Worm (Caenorhabditis elegans): ENCODE data around the gene nonu-1.

nonu-1 gene

DNA sequence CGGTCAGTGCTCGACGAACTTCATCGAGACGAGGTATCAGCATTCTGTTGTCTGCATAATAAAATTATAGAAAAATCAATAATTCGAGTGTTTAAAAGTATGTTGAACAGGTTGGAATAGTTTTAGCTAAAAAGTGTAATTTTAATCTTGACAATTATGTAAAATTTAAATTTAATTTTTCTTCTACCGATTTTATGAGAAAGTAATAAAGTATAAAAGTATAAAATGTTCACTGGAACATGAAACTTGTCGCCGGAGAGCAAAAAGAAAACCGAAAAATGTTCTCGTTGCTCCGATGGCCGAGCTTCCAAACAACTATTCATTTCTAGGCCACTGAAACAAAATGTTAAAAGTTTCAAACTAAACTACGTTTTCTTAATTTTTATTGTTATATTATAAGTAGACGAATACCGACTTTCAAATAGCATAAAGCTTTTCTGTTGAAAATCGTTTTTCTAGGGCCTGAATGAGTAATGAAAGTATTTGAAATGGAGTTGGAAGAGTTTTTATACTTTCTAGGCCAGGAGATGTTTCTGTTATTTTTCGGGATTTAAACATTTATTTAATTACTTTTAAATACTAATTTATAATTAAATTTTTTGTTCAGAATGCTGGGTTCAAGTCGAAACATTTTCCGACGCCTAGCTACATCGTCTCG, 12.2 kb upstream of the nonu-1 start, which contains the start of the genes C35D10.10 and C35D10.5:
TSS of gene C35D10.10 (minus strand) at position 51 of the 658 bp plus-strand sequence.
TSS of gene C35D10.5 (plus strand) at position 608 of the 658 bp plus-strand sequence.
- TF ChIP-seq unc-62 (GFP tag; optimal IDR thresholded peaks at IDR 0.05): no peak

- TF ChIP-seq unc-62 (GFP tag; optimal IDR thresholded peaks at IDR 0.05): no peak
Measured at ce11 chrIII:4859039-4859438, 9.3 kb upstream of the nonu-1 start, which contains the start of gene C35D10.6. C35D10.6 (plus strand) TSS chrIII:4859339.

DNA sequence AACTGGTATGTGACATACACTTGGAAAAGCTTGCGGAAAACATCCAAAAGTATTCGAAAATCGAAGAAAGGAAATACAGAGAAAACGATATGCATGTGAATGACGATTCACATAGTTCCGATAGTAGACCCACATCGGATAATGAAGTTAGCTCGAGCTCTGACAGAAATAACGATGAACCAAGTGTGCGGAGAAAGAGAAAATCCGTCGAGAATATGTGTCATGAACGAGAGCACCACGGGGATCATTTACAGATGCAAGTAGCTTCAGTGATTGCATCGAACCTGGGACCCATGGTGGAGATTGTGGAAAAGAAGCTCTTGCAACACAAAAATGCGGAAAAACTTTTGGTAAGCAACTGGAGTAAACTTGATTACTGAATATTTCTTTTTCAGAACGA, 7.3 kb upstream of the nonu-1 start:
- no peak for TF ChIP-seq unc-62 (GFP tag; optimal IDR thresholded peaks at IDR 0.05)

DNA sequence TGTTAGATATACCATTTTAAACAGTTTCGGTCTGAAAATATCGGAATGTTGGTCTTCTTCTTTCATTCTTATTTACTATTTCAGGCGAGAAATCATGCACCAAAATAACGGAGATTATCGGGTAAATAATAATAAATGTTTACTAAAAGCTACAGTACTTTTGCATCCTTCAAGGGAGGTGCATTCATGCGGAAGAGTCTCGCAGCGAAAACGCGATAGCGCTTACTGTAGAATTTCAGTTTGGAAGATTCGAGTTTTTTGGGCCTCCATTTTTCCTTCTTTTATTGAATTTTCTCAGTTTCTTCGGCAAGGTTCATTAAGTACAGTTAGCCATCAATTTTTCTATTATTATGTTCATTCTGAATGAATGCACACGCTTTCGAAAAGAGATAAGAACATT, 6.4 kb upstream of the nonu-1 start, which contains the start of gene C35D10.7:
TSS of gene C35D10.7 (plus strand) at position 85 of the 400 bp plus-strand sequence.
- no peak for TF ChIP-seq unc-62 (GFP tag; optimal IDR thresholded peaks at IDR 0.05)

DNA sequence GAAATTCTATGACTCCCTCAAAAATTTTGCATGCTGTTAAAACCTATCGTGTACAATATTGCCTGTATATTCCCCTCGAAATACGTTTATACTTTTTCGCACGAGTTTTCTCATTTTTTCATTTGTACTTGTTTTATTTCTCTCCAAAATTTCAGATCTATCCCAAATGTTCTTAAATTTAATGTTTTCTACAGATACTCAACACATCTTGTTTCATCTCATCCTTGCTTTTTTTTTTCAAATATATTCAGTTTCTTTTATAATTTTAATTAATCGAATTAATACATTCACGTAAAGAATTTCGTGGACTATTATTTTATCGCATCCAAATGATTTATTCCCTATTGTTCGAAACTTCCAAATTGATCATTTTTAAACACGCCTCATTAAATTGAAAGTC, 5.2 kb upstream of the nonu-1 start, which contains the start of gene C35D10.8:
TSS of gene C35D10.8 (plus strand) at position 301 of the 400 bp plus-strand sequence.
- no peak for TF ChIP-seq unc-62 (GFP tag; optimal IDR thresholded peaks at IDR 0.05)

ce11 chrIII:4852025-4852424, 2.3 kb upstream of the nonu-1 start, which contains the start of gene ced-4:
ced-4 (plus strand) TSS chrIII:4852325.
- TF ChIP-seq unc-62 (GFP tag; optimal IDR thresholded peaks at IDR 0.05): no peak

- TF ChIP-seq unc-62 (GFP tag; optimal IDR thresholded peaks at IDR 0.05): no peak
Measured at ce11 chrIII:4850139-4850538, 432 bp upstream of the nonu-1 start, which contains the start of gene F26A1.1. F26A1.1 (plus strand) TSS chrIII:4850507.

DNA sequence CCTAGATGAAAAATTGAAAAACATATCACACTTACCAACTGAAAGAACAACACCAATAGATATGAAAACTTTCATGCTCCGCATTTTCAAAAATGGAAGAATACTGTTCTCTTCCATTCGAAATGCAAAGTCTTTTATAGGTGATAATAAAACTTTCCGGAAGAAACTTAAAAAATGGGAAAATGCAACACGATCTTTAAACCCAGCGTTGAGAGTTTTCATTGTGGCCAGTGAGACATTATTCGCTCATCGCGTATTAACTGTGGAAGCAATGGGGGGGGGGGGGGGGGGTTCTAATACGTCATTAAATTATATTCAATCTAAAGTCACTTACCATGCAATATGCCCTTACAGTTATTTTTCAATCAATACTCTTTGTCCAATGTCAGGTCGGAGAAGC, 5.4 kb downstream of the nonu-1 start, which contains the start of the genes clec-157 and fkh-5:
TSS of gene clec-157 (minus strand) at position 101 of the 400 bp plus-strand sequence.
TSS of gene fkh-5 (plus strand) at position 336 of the 400 bp plus-strand sequence.
- no peak for TF ChIP-seq unc-62 (GFP tag; optimal IDR thresholded peaks at IDR 0.05)

ce11 chrIII:4842173-4842572, 7.5 kb downstream of the nonu-1 start, which contains the start of gene clec-156:
clec-156 (minus strand) TSS chrIII:4842273.
- no peak for TF ChIP-seq unc-62 (GFP tag; optimal IDR thresholded peaks at IDR 0.05)

DNA sequence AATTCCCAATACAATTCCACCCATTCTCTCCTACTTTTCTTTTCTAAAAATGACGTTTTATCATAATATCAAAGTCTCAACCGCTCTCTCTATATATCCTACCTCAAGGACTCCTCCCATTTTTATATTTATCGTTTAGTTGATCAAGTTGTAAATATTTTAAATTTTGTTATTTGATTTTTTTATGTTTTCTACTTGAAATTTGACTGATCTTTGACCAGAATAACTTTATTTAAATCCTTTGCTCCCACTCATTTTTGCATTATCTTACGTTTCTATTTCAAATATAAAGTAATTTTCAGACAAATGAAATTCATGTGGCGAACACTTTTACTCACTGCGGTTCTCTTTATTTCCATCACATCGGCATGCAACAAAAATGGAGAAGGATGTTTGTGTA, 12.3 kb downstream of the nonu-1 start, which contains the start of the genes acbp-7 and F26A1.19:
TSS of gene acbp-7 (plus strand) at position 301 of the 400 bp plus-strand sequence.
TSS of gene F26A1.19 (plus strand) at position 303 of the 400 bp plus-strand sequence.
- no peak for TF ChIP-seq unc-62 (GFP tag; optimal IDR thresholded peaks at IDR 0.05)

- TF ChIP-seq unc-62 (GFP tag; optimal IDR thresholded peaks at IDR 0.05): no peak
Measured at ce11 chrIII:4830207-4830606, 19.5 kb downstream of the nonu-1 start, which contains the start of gene nspd-9. nspd-9 (minus strand) TSS chrIII:4830307.

ce11 chrIII:4829440-4829839, 20.3 kb downstream of the nonu-1 start, which contains the start of gene F26A1.9:
F26A1.9 (minus strand) TSS chrIII:4829540.
- no peak for TF ChIP-seq unc-62 (GFP tag; optimal IDR thresholded peaks at IDR 0.05)

DNA sequence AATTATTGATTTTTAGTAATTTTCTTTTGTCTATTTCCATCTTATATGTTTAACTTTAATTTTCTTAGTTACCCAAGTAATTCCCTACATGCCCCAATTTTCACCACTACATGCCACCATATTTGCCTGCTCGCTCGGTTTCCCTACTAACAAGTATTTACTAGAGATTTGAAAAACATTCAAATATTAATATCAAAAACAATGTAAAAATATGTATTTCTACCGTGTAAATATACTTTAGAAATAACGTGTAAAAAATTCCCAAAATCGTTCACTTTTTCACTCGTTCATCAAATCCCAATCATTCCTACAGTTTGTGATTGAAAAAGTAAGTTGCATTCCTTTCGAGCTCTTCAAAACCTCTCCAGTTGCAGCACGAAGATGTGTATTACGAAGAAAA, 23.1 kb downstream of the nonu-1 start, which contains the start of gene F26A1.3:
TSS of gene F26A1.3 (plus strand) at position 301 of the 400 bp plus-strand sequence.
- no peak for TF ChIP-seq unc-62 (GFP tag; optimal IDR thresholded peaks at IDR 0.05)

DNA sequence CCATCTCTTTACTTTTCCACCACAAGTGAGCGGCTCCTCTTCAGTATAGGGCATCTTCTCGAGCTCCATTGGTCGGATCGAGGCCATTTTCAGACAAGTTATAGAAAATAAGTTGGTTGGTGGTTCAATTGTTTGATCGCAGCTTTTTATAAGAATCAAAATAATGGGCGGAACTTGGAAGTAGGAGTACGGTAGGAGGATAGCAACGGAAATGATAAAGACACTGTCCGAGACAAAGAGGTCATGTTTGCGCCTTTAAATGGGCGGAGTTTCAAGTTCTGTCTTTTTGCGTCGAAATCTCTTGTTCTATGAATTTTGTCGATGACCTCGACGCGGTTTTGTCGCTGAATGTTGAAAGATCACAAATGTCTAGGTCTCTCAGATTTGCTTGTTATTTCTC, 27.6 kb downstream of the nonu-1 start, which contains the start of gene F26A1.8:
TSS of gene F26A1.8 (minus strand) at position 101 of the 400 bp plus-strand sequence.
- no peak for TF ChIP-seq unc-62 (GFP tag; optimal IDR thresholded peaks at IDR 0.05)

ce11 chrIII:4819843-4820242, 29.9 kb downstream of the nonu-1 start, which contains the start of gene F26A1.7:
F26A1.7 (minus strand) TSS chrIII:4819943.
- TF ChIP-seq unc-62 (GFP tag; optimal IDR thresholded peaks at IDR 0.05): no peak

- TF ChIP-seq unc-62 (GFP tag; optimal IDR thresholded peaks at IDR 0.05): no peak
Measured at ce11 chrIII:4817240-4817639, 32.5 kb downstream of the nonu-1 start, which contains the start of gene F26A1.4. F26A1.4 (plus strand) TSS chrIII:4817540.

All from whole organism, dauer.